Worm (Caenorhabditis elegans) whole organism, young adult: Measurements from ENCODE around the gene srh-236.

Experiments
- F39B2.1 ChIP-seq: fragments of 200-800 bp; sonication (Bioruptor generic); IDR thresholded peaks from 2 replicates; pipeline ENCODE4 v1.3.6; 2022; ENCODE audit warnings: missing genetic modification reagents, missing genetic modification characterization, missing compliant biosample characterization
- F49E8.2 ChIP-seq: sonication (generic microtip); optimal IDR thresholded peaks from 3 replicates; lab custom pipeline; 2017; ENCODE audit warnings: missing genetic modification characterization, mild to moderate bottlenecking, missing compliant biosample characterization, antibody characterized with exemption, moderate library complexity; ENCODE audit not compliant: insufficient read depth
- F52B5.7 ChIP-seq: sonication (generic microtip); optimal IDR thresholded peaks from 2 replicates; lab custom pipeline; 2016; ENCODE audit warnings: mild to moderate bottlenecking, missing genetic modification characterization, missing compliant biosample characterization
- Y53F4B.3 ChIP-seq: fragments of 200-800 bp; sonication (Bioruptor generic); IDR thresholded peaks from 2 replicates; pipeline ENCODE4 v1.3.6; 2022; ENCODE audit warnings: missing genetic modification reagents, missing genetic modification characterization, missing compliant biosample characterization
- ccch-3 ChIP-seq: fragments of 200-800 bp; sonication (Bioruptor generic); optimal IDR thresholded peaks from 2 replicates; lab custom pipeline; 2018; ENCODE audit warnings: mild to moderate bottlenecking, missing genetic modification characterization, missing compliant biosample characterization
- dpff-1 ChIP-seq: sonication (generic microtip); optimal IDR thresholded peaks from 2 replicates; lab custom pipeline; 2017; ENCODE audit warnings: mild to moderate bottlenecking, missing genetic modification characterization, missing compliant biosample characterization
- efl-1 ChIP-seq: fragments of 150-350 bp; optimal IDR thresholded peaks from 2 replicates; lab custom pipeline; 2014; ENCODE audit warnings: missing biosample characterization, missing genetic modification reagents, missing genetic modification characterization
- lir-1 ChIP-seq: fragments of 200-800 bp; sonication (Bioruptor generic); conservative IDR thresholded peaks from 2 replicates; pipeline ENCODE4 v1.3.6; 2022; ENCODE audit warnings: missing genetic modification reagents, missing genetic modification characterization, missing compliant biosample characterization
- madf-10 ChIP-seq: sonication (generic microtip); optimal IDR thresholded peaks from 2 replicates; lab custom pipeline; 2016; ENCODE audit warnings: mild to moderate bottlenecking, missing genetic modification characterization, missing compliant biosample characterization
- rec-8 ChIP-seq, 2 experiments: sonication (generic microtip); optimal IDR thresholded peaks; 2 replicates each; lab custom pipeline; 2016; ENCODE audit warnings: mild to moderate bottlenecking in 2 of 2, missing genetic modification characterization in 2 of 2, missing genetic modification reagents in 2 of 2, missing genotype in 2 of 2, missing biosample characterization in 1 of 2, missing compliant biosample characterization in 1 of 2, moderate library complexity in 1 of 2
- unc-62 ChIP-seq: fragments of 150-350 bp; optimal IDR thresholded peaks from 2 replicates; lab custom pipeline; 2014; ENCODE audit warnings: missing biosample characterization, missing genetic modification reagents, missing genetic modification characterization
- ztf-22 ChIP-seq: fragments of 200-800 bp; sonication (Bioruptor generic); optimal IDR thresholded peaks from 2 replicates; lab custom pipeline; 2018; ENCODE audit warnings: mild to moderate bottlenecking, missing genetic modification characterization, moderate library complexity, missing compliant biosample characterization

ce11 chrV:17165409-17165808 is 46.4 kb downstream of the srh-236 start, which contains the start of gene srh-102:
- TF ChIP-seq F49E8.2 (tag; lab: Kevin White, UChicago) (no peak), ccch-3 (GFP tag; lab: Kevin White, UChicago) (no peak), Y53F4B.3 (GFP tag; lab: Robert Waterston, UW) (no peak), F39B2.1 (GFP tag; lab: Robert Waterston, UW) (no peak), rec-8 (tag; optimal IDR thresholded peaks at IDR 0.05; lab: Kevin White, UChicago) (no peak), madf-10 (tag; lab: Kevin White, UChicago) (no peak), lir-1 (no peak), efl-1 (GFP tag; lab: Kevin White, UChicago) (no peak), dpff-1 (no peak), unc-62 (GFP tag; lab: Kevin White, UChicago) (no peak), F52B5.7 (no peak), ztf-22 (GFP tag; lab: Kevin White, UChicago) (no peak)
